Fruit fly (Drosophila melanogaster) whole organism: ENCODE measurements around the gene CG4822.
A peak's percentile ranks its signal among the peaks of the same experiment; 100 is the strongest.

Experiments
- CG8478 ChIP-seq: fragments of >200 bp; optimal IDR thresholded peaks from 2 replicates; lab custom pipeline; 2018; ENCODE audit warnings: inconsistent platforms
- Dll ChIP-seq: fragments of >200 bp; optimal IDR thresholded peaks from 2 replicates; lab custom pipeline; 2017
- EcR ChIP-seq, 2 experiments: fragments of >200 bp; optimal IDR thresholded peaks; 2 replicates each; lab custom pipeline; 2017; ENCODE audit warnings: missing biosample characterization in 2 of 2, missing genetic modification characterization in 2 of 2, missing genetic modification reagents in 2 of 2
- pan ChIP-seq: fragments of >200 bp; optimal IDR thresholded peaks from 2 replicates; lab custom pipeline; 2017
- psq ChIP-seq: fragments of >200 bp; optimal IDR thresholded peaks from 2 replicates; lab custom pipeline; 2017
- usp ChIP-seq: fragments of >200 bp; optimal IDR thresholded peaks from 2 replicates; lab custom pipeline; 2017; ENCODE audit warnings: missing biosample characterization, missing genetic modification characterization, mixed read lengths

CG4822 gene

dm6 chr2L:76048-76447, 45.5 kb downstream of the CG4822 start, which contains the start of gene CG11374:
TSS of gene CG11374 (plus strand) at chr2L:76348.
- no peak for TF ChIP-seq usp (GFP tag; lab: Kevin White, UChicago)
- no peak for TF ChIP-seq CG8478
- TF ChIP-seq psq (lab: Kevin White, UChicago), result no peak
- no peak for TF ChIP-seq Dll (lab: Kevin White, UChicago)
- no peak for TF ChIP-seq EcR (GFP tag; optimal IDR thresholded peaks at IDR 0.05; lab: Kevin White, UChicago)
- no peak for TF ChIP-seq pan

- TF ChIP-seq pan (no peak), usp (GFP tag; lab: Kevin White, UChicago) (no peak), EcR (GFP tag; optimal IDR thresholded peaks at IDR 0.05; lab: Kevin White, UChicago) (no peak), psq (lab: Kevin White, UChicago) (no peak), CG8478 (no peak), Dll (lab: Kevin White, UChicago) (no peak)
These were observed 47.7 kb downstream of the CG4822 start for dm6 chr2L:73760-74388.

DNA sequence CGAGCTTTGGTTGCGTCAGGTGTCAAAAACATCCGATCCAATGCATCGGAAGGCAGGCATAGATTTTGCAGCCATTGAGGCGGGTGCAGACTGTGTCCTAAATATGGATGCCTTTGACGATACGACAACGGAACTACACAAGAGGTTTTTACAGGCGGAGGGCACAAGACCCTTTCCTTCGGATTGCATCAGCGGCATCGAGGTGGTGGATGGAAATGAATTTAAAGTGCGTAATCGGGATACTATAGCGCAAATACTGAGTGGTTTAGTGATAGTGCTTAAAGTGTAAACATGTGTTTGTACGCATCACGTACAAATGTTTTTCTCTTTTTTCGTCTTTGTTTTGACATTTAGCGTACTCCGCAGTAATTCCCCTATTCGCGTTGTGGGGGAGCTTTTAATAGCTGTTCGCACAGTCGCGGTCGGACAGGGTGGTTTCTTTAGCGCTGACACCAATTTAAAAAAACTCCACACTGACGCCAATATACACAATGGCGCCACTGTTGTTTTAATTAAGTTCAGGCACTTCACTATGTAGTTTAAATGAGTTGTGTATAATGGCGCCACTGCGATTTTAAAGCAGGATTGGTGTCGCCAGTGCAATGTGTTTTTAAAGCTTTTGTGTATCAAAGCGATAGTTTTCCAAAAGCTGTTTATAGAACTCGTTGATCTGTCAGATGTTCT, 48.7 kb downstream of the CG4822 start:
- TF ChIP-seq EcR (GFP tag; optimal IDR thresholded peaks at IDR 0.05; lab: Kevin White, UChicago) (no peak), psq (lab: Kevin White, UChicago) (no peak), pan (no peak), usp (GFP tag; lab: Kevin White, UChicago) (no peak), CG8478 (no peak), Dll (lab: Kevin White, UChicago) (no peak)

DNA sequence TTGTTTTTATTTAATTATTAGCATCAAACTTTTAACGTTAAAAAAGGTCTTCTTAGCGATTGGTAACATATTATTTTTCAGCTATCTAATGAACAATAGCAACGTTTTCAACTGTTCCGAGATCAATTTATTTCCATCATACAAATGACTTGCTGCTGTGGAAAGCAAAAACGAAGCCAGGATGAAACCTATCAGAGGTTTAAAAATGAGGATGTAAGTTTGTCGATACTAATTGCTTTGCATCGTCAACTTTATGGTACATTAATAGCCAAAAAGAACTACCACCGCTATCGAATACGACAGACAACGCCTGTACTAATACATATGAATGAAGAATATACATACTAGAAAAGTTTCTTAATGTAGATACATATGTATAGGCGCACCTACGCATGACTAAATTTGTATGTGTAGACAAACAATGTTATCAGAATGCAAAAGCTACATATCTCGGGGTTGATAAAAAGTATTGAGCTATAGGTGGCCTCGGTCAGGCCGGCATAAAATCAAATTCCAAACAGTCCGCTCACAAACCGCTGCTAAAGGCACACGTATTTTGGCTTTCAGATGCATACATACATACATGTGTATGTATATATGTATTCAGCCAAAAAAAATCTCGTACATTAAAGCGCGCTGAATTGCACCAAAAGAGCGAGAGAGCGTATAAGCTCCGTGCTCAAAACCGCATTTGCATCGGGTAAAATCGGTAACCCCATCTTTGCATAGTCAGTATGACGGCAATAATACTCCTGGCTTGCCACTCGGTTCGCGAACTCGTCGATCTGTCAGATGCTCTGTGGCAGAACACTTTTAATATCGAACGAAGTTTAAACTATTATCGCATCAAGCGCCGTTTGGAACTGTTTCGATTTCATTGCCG, 49.4 kb downstream of the CG4822 start:
- TF ChIP-seq EcR (GFP tag; optimal IDR thresholded peaks at IDR 0.05; lab: Kevin White, UChicago), result no peak
- TF ChIP-seq psq (lab: Kevin White, UChicago), result no peak
- TF ChIP-seq Dll (lab: Kevin White, UChicago), result no peak
- TF ChIP-seq usp (GFP tag; lab: Kevin White, UChicago), result no peak
- TF ChIP-seq CG8478, result no peak
- TF ChIP-seq pan, result no peak

DNA sequence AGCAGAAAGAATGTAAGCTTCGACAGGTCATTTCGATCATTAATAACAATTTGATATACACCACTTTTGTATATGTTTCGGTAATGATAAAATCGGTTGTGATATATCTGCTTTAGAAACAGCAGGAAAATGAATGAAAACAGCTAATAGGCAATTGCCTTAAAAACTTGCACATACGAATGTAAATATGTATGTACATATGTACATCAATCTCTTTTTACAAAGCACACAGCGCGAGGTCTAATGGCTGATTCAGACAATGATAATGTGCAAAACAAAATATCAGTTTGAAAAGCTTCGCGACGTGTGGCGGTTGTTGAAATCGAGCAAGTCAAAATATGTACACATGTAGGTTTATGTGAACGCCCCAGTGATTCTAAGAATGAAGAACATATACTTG, 50.1 kb downstream of the CG4822 start, which contains the start of gene galectin:
TSS of gene galectin (plus strand) at position 301 of the 400 bp plus-strand sequence.
- TF ChIP-seq Dll (lab: Kevin White, UChicago), result no peak

DNA sequence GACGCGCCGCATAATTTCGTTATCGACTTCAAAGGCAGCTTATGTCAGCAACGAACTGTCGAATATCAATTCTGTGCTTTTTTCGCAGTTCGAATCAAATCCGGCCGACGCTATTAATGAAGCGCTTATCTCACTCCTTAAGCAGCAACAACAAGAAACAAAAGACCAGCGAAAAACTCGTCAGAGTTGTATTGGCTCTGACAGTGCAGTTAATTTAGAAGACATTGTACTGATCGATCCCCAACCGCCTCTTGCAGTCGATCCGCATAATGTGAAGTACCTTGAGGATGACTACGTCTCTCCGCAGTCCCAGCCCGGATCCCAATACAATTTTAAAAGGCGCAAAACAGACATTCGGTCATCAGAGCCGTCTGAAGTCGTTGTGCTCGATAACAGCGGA, 52.0 kb downstream of the CG4822 start:
- TF ChIP-seq pan, result no peak
- TF ChIP-seq usp (GFP tag; lab: Kevin White, UChicago), result no peak
- no peak for TF ChIP-seq CG8478

DNA sequence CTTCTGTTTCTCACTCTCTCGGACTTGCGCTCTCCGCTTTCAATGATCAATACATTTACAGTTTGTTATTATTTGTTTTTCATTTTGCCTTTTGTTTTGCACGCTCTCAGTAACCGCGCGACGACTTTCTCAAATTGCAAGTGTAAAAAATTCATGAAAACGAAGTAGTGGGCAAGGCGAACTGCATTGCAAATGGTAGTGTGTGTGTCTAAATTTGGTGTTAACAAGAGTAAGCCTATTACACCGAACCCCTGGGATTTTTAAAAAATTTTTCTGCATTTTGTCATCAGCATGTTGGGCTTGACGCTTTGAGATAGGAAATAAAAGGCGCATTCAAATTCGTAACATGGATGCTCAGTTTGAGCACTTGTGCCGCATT, 54.3 kb downstream of the CG4822 start:
- TF ChIP-seq usp (GFP tag; lab: Kevin White, UChicago), result no peak
- TF ChIP-seq pan, result peak; percentile 32
